Worm (Caenorhabditis elegans) whole organism, young adult: Measurements from ENCODE around the gene C43F9.7.
"Not testable (repeated sequence)": the region's sequence is repeated elsewhere in the genome, so short reads cannot be mapped to it uniquely, and the experiment has no call there.

Experiments used
- B0261.1 ChIP-seq: sonication (generic microtip); optimal IDR thresholded peaks from 2 replicates; lab custom pipeline; 2016; ENCODE audit warnings: mild to moderate bottlenecking, missing genetic modification characterization, moderate library complexity, missing compliant biosample characterization
- F23B12.7 ChIP-seq: sonication (generic microtip); optimal IDR thresholded peaks from 2 replicates; lab custom pipeline; 2017; ENCODE audit warnings: missing genetic modification characterization, mild to moderate bottlenecking, missing compliant biosample characterization, antibody characterized with exemption, moderate library complexity; ENCODE audit not compliant: insufficient read depth
- F33H1.4 ChIP-seq: fragments of 200-800 bp; sonication (Bioruptor generic); IDR thresholded peaks from 2 replicates; pipeline ENCODE4 v1.3.6; 2022; ENCODE audit warnings: missing genetic modification reagents, missing genetic modification characterization, missing compliant biosample characterization
- Y56A3A.18 ChIP-seq: fragments of 200-800 bp; sonication (Bioruptor generic); IDR thresholded peaks from 2 replicates; pipeline ENCODE4 v1.3.6; 2022; ENCODE audit warnings: missing genetic modification reagents, missing genetic modification characterization, missing compliant biosample characterization
- attf-3 ChIP-seq: fragments of 200-800 bp; sonication (Bioruptor generic); conservative IDR thresholded peaks from 2 replicates; pipeline ENCODE4 v1.3.6; 2022; ENCODE audit warnings: missing genetic modification reagents, missing genetic modification characterization, missing compliant biosample characterization
- attf-5 ChIP-seq: fragments of 200-800 bp; sonication (Bioruptor generic); optimal IDR thresholded peaks from 2 replicates; lab custom pipeline; 2018; ENCODE audit warnings: mild to moderate bottlenecking, missing genetic modification characterization, missing compliant biosample characterization
- bed-1 ChIP-seq: fragments of 200-800 bp; sonication (Bioruptor generic); IDR thresholded peaks from 2 replicates; pipeline ENCODE4 v1.3.6; 2022; ENCODE audit warnings: missing genetic modification reagents, missing genetic modification characterization, missing compliant biosample characterization
- ceh-40 ChIP-seq: fragments of 200-800 bp; sonication (Bioruptor generic); IDR thresholded peaks from 2 replicates; pipeline ENCODE4 v1.3.6; 2022; ENCODE audit warnings: missing genetic modification characterization, missing compliant biosample characterization
- ceh-58 ChIP-seq: fragments of 200-800 bp; sonication (Bioruptor generic); IDR thresholded peaks from 2 replicates; pipeline ENCODE4 v1.3.6; 2022; ENCODE audit warnings: missing genetic modification characterization, missing compliant biosample characterization
- ceh-91 ChIP-seq: fragments of 200-800 bp; sonication (Bioruptor generic); IDR thresholded peaks from 2 replicates; pipeline ENCODE4 v1.3.6; 2022; ENCODE audit warnings: missing genetic modification reagents, missing genetic modification characterization, missing compliant biosample characterization
- chd-7 ChIP-seq: sonication (generic microtip); optimal IDR thresholded peaks from 2 replicates; lab custom pipeline; 2016; ENCODE audit warnings: mild to moderate bottlenecking, missing genetic modification characterization, moderate library complexity, missing compliant biosample characterization
- dox-1 ChIP-seq: fragments of 200-800 bp; sonication (Bioruptor generic); IDR thresholded peaks from 2 replicates; pipeline ENCODE4 v1.3.6; 2022; ENCODE audit warnings: missing genetic modification reagents, missing genetic modification characterization, missing compliant biosample characterization
- efl-1 ChIP-seq: fragments of 150-350 bp; optimal IDR thresholded peaks from 2 replicates; lab custom pipeline; 2014; ENCODE audit warnings: missing biosample characterization, missing genetic modification reagents, missing genetic modification characterization
- egl-44 ChIP-seq: fragments of 200-800 bp; sonication (Bioruptor generic); IDR thresholded peaks from 2 replicates; pipeline ENCODE4 v1.3.6; 2022; ENCODE audit warnings: missing genetic modification reagents, missing genetic modification characterization, missing compliant biosample characterization
- him-1 ChIP-seq: sonication (generic microtip); optimal IDR thresholded peaks from 2 replicates; lab custom pipeline; 2016; ENCODE audit warnings: missing genotype, missing genetic modification reagents, missing genetic modification characterization, missing compliant biosample characterization
- hmg-1.2 ChIP-seq: fragments of 200-800 bp; sonication (Bioruptor generic); IDR thresholded peaks from 2 replicates; pipeline ENCODE4 v1.3.6; 2022; ENCODE audit warnings: missing genetic modification reagents, missing genetic modification characterization, missing compliant biosample characterization
- let-607 ChIP-seq, 2 experiments: fragments of 200-800 bp in 1 of 2; sonication (Bioruptor generic) in 1 of 2; sonication (generic microtip) in 1 of 2; optimal IDR thresholded peaks; 2 replicates each; lab custom pipeline; 2016 to 2018; ENCODE audit warnings: mild to moderate bottlenecking in 2 of 2, missing compliant biosample characterization in 2 of 2, missing genetic modification characterization in 2 of 2, moderate library complexity in 2 of 2, missing genotype in 1 of 2
- lin-26 ChIP-seq: fragments of 200-800 bp; sonication (Bioruptor generic); IDR thresholded peaks from 2 replicates; pipeline ENCODE4 v1.3.6; 2022; ENCODE audit warnings: missing genetic modification reagents, missing genetic modification characterization, missing compliant biosample characterization
- lsl-1 ChIP-seq: fragments of 200-800 bp; sonication (Bioruptor generic); optimal IDR thresholded peaks from 2 replicates; lab custom pipeline; 2018; ENCODE audit warnings: mild to moderate bottlenecking, missing genetic modification characterization, moderate library complexity, missing compliant biosample characterization
- madf-10 ChIP-seq: sonication (generic microtip); optimal IDR thresholded peaks from 2 replicates; lab custom pipeline; 2016; ENCODE audit warnings: mild to moderate bottlenecking, missing genetic modification characterization, missing compliant biosample characterization
- madf-6 ChIP-seq: fragments of 200-800 bp; sonication (Bioruptor generic); IDR thresholded peaks from 2 replicates; pipeline ENCODE4 v1.3.6; 2022; ENCODE audit warnings: missing genetic modification reagents, missing genetic modification characterization, missing compliant biosample characterization
- madf-8 ChIP-seq: fragments of 200-800 bp; sonication (Bioruptor generic); conservative IDR thresholded peaks from 2 replicates; pipeline ENCODE4 v1.3.6; 2022; ENCODE audit warnings: missing genetic modification reagents, missing genetic modification characterization, missing compliant biosample characterization
- pbrm-1 ChIP-seq: fragments of 200-800 bp; sonication (Bioruptor generic); IDR thresholded peaks from 2 replicates; pipeline ENCODE4 v1.3.6; 2022; ENCODE audit warnings: missing genetic modification reagents, missing genetic modification characterization, missing compliant biosample characterization
- rcor-1 ChIP-seq: fragments of 200-800 bp; sonication (Bioruptor generic); IDR thresholded peaks from 2 replicates; pipeline ENCODE4 v1.3.6; 2022; ENCODE audit warnings: missing genetic modification reagents, missing genetic modification characterization, missing compliant biosample characterization
- rpc-1 ChIP-seq, 2 experiments: fragments of 150-350 bp in 1 of 2; sonication (generic microtip) in 1 of 2; optimal IDR thresholded peaks; 2 replicates each; lab custom pipeline; 2014 to 2018; ENCODE audit warnings: missing biosample characterization in 1 of 2, missing genetic modification characterization in 1 of 2, missing genetic modification reagents in 1 of 2, missing genotype in 1 of 2
- sea-2 ChIP-seq: fragments of 200-800 bp; sonication (Bioruptor generic); IDR thresholded peaks from 2 replicates; pipeline ENCODE4 v1.3.6; 2022; ENCODE audit warnings: missing genetic modification characterization, missing compliant biosample characterization
- snpc-4 ChIP-seq, 5 experiments: fragments of 150-350 bp in 1 of 5; sonication (generic microtip) in 4 of 5; optimal IDR thresholded peaks; 2 replicates each; lab custom pipeline; 2014 to 2018; ENCODE audit warnings: missing genetic modification characterization in 5 of 5, missing biosample characterization in 3 of 5, antibody characterized with exemption in 2 of 5, mild to moderate bottlenecking in 2 of 5, missing compliant biosample characterization in 2 of 5, missing genotype in 2 of 5, moderate library complexity in 2 of 5, missing genetic modification reagents in 1 of 5
- tbp1 ChIP-seq: fragments of 200-800 bp; sonication (Bioruptor generic); optimal IDR thresholded peaks from 2 replicates; lab custom pipeline; 2018; ENCODE audit warnings: mild to moderate bottlenecking, missing genetic modification characterization, missing compliant biosample characterization
- tlf-1 ChIP-seq: fragments of 200-800 bp; sonication (Bioruptor generic); optimal IDR thresholded peaks from 2 replicates; lab custom pipeline; 2018; ENCODE audit warnings: mild to moderate bottlenecking, missing genetic modification characterization, missing compliant biosample characterization
- xnd-1 ChIP-seq: sonication (generic microtip); optimal IDR thresholded peaks from 2 replicates; lab custom pipeline; 2016; ENCODE audit warnings: missing genotype, missing genetic modification reagents, missing genetic modification characterization, missing compliant biosample characterization

The C43F9.7 gene

DNA sequence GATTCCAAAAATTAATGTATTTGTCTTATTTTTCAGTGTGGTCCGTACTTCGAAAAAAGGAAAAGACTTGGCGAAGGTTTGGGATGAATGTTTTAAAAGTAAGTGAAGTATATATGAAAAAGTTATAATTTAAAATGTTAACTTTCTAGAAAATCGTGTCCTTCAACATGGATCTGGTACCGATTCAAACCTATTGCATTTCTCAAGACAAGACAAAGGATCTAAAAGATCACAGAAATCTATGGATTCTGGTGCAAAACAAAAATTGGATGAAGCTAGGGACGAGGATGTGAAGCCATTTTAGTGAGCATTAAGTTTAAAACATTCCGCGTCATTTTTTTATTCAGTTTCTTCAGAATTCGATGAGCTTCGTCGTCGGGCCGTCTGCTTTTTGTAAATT is 38.5 kb downstream of the C43F9.7 start, which contains the start of gene zim-2:
TSS of gene zim-2 (plus strand) at position 301 of the 400 bp plus-strand sequence.
- no peak for TF ChIP-seq sea-2
- no peak for TF ChIP-seq efl-1
- TF ChIP-seq Y56A3A.18 (GFP tag; lab: Robert Waterston, UW) = no peak
- no peak for TF ChIP-seq him-1 (tag; lab: Kevin White, UChicago)
- no peak for TF ChIP-seq tlf-1 (GFP tag; lab: Kevin White, UChicago)
- no peak for TF ChIP-seq let-607 (tag; optimal IDR thresholded peaks at IDR 0.05; lab: Kevin White, UChicago)
- no peak for TF ChIP-seq F23B12.7 (tag; lab: Kevin White, UChicago)
- TF ChIP-seq egl-44 (GFP tag; lab: Robert Waterston, UW) = no peak
- TF ChIP-seq pbrm-1 (GFP tag; lab: Robert Waterston, UW) = no peak

ce11 chrIV:10552993-10553392 is 40.5 kb downstream of the C43F9.7 start:
- peak; percentile 80 for TF ChIP-seq attf-3 (GFP tag; lab: Robert Waterston, UW)

DNA sequence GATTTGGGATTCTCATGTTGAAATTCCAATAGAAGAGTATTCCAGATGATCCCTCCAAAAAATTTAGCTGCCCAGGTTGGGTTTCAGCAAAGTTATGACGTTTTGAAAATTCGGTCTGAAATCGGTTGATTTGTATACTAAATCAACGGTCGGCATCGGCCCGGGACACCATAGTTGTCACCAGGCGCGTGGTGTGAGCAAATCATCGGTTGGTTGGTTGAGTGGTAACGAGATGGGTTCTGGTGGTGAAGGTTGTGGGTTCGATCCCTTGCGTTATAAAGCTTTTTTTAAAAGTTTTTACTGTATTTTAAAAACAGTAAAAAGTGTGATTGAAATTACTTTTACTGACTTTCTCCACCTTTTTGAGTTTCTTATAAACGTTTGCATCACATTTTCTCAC is 44.9 kb downstream of the C43F9.7 start:
- 0 out of 2 replicates have a peak, but pooled peaks have one; percentile 17 for TF ChIP-seq rcor-1 (GFP tag; lab: Robert Waterston, UW)
- 0 out of 2 replicates have a peak, but pooled peaks have one; percentile 44 for TF ChIP-seq dox-1 (GFP tag; lab: Robert Waterston, UW)
- TF ChIP-seq rpc-1 (optimal IDR thresholded peaks at IDR 0.05; lab: Kevin White, UChicago) = not testable (repeated sequence)
- TF ChIP-seq rpc-1 (tag; optimal IDR thresholded peaks at IDR 0.05; lab: Kevin White, UChicago) = peak; percentile 52
- 0 out of 2 replicates have a peak, but pooled peaks have one; percentile 25 for TF ChIP-seq hmg-1.2 (GFP tag; lab: Robert Waterston, UW)
- TF ChIP-seq tbp1 = peak; percentile 70
- peak; percentile 47 for TF ChIP-seq B0261.1 (tag; lab: Kevin White, UChicago)
- 0 out of 2 replicates have a peak, but pooled peaks have one; percentile 31 for TF ChIP-seq ceh-40
- peak; percentile 71; the same call in 1 of the 2 replicates for TF ChIP-seq lin-26 (GFP tag; lab: Robert Waterston, UW)

DNA sequence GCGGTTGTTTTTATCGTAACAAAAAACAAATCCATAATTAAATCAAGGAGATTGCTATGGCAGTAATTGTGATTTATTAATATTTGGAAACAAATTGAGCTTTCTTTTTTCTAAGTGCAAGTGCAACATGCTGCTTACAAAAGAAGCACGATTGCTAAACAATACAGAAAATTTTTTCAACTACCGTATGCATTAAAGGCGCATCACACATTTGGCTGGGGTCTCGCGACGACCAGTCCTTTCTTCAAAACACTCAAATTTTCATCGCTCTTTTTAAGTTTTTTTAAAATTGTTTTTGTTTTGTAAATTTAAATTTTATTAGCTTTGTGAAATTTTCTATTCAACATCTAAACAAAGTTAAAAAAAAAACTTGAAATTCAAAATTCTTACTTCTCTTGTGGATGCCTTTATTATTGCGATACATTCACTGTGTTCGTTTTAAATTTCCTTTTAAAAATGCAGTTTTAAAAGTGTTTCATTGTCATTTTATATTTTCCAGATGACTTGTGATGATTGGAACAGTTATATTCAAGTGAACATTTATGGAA is 46.8 kb downstream of the C43F9.7 start, which contains the start of gene zim-1:
TSS of gene zim-1 (plus strand) at position 498 of the 548 bp plus-strand sequence.
- TF ChIP-seq F33H1.4 (GFP tag; lab: Robert Waterston, UW) = peak; percentile 83
- no peak for TF ChIP-seq madf-10
- no peak for TF ChIP-seq pbrm-1 (GFP tag; lab: Robert Waterston, UW)
- TF ChIP-seq chd-7 = no peak
- TF ChIP-seq ceh-91 (GFP tag; lab: Robert Waterston, UW) = 0 out of 2 replicates have a peak, but pooled peaks have one; percentile 15
- 0 out of 2 replicates have a peak, but pooled peaks have one; percentile 24 for TF ChIP-seq madf-8 (GFP tag; lab: Robert Waterston, UW)
- peak; percentile 26; the same call in 1 of the 2 replicates for TF ChIP-seq rcor-1 (GFP tag; lab: Robert Waterston, UW)
- TF ChIP-seq attf-3 (GFP tag; lab: Robert Waterston, UW) = no peak
- TF ChIP-seq lsl-1 = peak; percentile 85
- no peak for TF ChIP-seq tlf-1 (GFP tag; lab: Kevin White, UChicago)
- no peak for TF ChIP-seq snpc-4 (GFP tag; optimal IDR thresholded peaks at IDR 0.05; lab: Kevin White, UChicago)
- TF ChIP-seq snpc-4 (tag; optimal IDR thresholded peaks at IDR 0.05; lab: Kevin White, UChicago) = peak in 1 of 4 experiments; percentile 2
- no peak for TF ChIP-seq attf-5 (GFP tag; lab: Kevin White, UChicago)
- no peak for TF ChIP-seq ceh-58
- peak; percentile 77 for TF ChIP-seq xnd-1 (tag; lab: Kevin White, UChicago)
- peak; percentile 5 for TF ChIP-seq efl-1
- no peak for TF ChIP-seq bed-1 (GFP tag; lab: Robert Waterston, UW)
- TF ChIP-seq lin-26 (GFP tag; lab: Robert Waterston, UW) = no peak
- peak; percentile 78 for TF ChIP-seq madf-6 (GFP tag; lab: Robert Waterston, UW)
